Worm (Caenorhabditis elegans) whole organism, L4 larva: ENCODE measurements around the gene gst-27.

Experiments
- D1046.2 ChIP-seq: fragments of 200-800 bp; sonication (Bioruptor generic); IDR thresholded peaks from 2 replicates; pipeline ENCODE4 v1.3.6; 2022; ENCODE audit warnings: missing genetic modification characterization, missing compliant biosample characterization
- R02D3.7 ChIP-seq: fragments of 150-350 bp; sonication (generic microtip); optimal IDR thresholded peaks from 3 replicates; lab custom pipeline; 2014; ENCODE audit warnings: missing biosample characterization, missing genetic modification characterization
- T20F7.1 ChIP-seq: fragments of 200-800 bp; sonication (Bioruptor generic); optimal IDR thresholded peaks from 2 replicates; lab custom pipeline; 2018; ENCODE audit warnings: mild to moderate bottlenecking, missing genetic modification characterization, missing compliant biosample characterization
- T26A8.4 ChIP-seq: fragments of 200-800 bp; sonication (Bioruptor generic); IDR thresholded peaks from 2 replicates; pipeline ENCODE4 v1.3.6; 2022; ENCODE audit warnings: missing genetic modification characterization, missing compliant biosample characterization
- Y105C5A.15 ChIP-seq: fragments of 200-800 bp; sonication (Bioruptor generic); IDR thresholded peaks from 2 replicates; pipeline ENCODE4 v1.3.6; 2022; ENCODE audit warnings: missing genetic modification characterization, missing compliant biosample characterization
- Y48G9A.11 ChIP-seq: fragments of 200-800 bp; sonication (Bioruptor generic); IDR thresholded peaks from 2 replicates; pipeline ENCODE4 v1.3.6; 2022; ENCODE audit warnings: missing genetic modification reagents, missing genetic modification characterization, missing compliant biosample characterization
- Y5F2A.4 ChIP-seq: fragments of 200-800 bp; sonication (Bioruptor generic); optimal IDR thresholded peaks from 2 replicates; lab custom pipeline; 2018; ENCODE audit warnings: mild to moderate bottlenecking, missing genetic modification characterization, missing compliant biosample characterization
- ama-1 ChIP-seq: fragments of 150-350 bp; optimal IDR thresholded peaks from 2 replicates; lab custom pipeline; 2014; ENCODE audit warnings: inconsistent platforms, mixed read lengths
- ceh-28 ChIP-seq: fragments of 150-350 bp; optimal IDR thresholded peaks from 2 replicates; lab custom pipeline; 2014; ENCODE audit warnings: missing biosample characterization, missing genetic modification reagents, missing genetic modification characterization
- ceh-32 ChIP-seq: sonication (generic microtip); optimal IDR thresholded peaks from 2 replicates; lab custom pipeline; 2016; ENCODE audit warnings: mild to moderate bottlenecking, missing genetic modification characterization, missing compliant biosample characterization; ENCODE audit not compliant: poor library complexity
- ces-1 ChIP-seq: fragments of 150-350 bp; sonication (generic microtip); optimal IDR thresholded peaks from 4 replicates; lab custom pipeline; 2014; ENCODE audit warnings: missing biosample characterization, missing genetic modification reagents, missing genetic modification characterization
- ctbp-1 ChIP-seq: fragments of 200-800 bp; sonication (Bioruptor generic); IDR thresholded peaks from 2 replicates; pipeline ENCODE4 v1.3.6; 2022; ENCODE audit warnings: missing genetic modification reagents, missing genetic modification characterization, missing compliant biosample characterization
- daf-12 ChIP-seq: fragments of 150-350 bp; optimal IDR thresholded peaks from 2 replicates; lab custom pipeline; 2014; ENCODE audit warnings: missing biosample characterization, missing genetic modification reagents, missing genetic modification characterization
- daf-16 ChIP-seq, 3 experiments: sonication (generic microtip); optimal IDR thresholded peaks; 2 replicates each; lab custom pipeline; 2016 to 2017; ENCODE audit warnings: missing genetic modification characterization in 3 of 3, missing genetic modification reagents in 3 of 3, mild to moderate bottlenecking in 2 of 3, missing compliant biosample characterization in 2 of 3, missing biosample characterization in 1 of 3, moderate library complexity in 1 of 3
- daf-19 ChIP-seq: fragments of 200-800 bp; sonication (Bioruptor generic); conservative IDR thresholded peaks from 2 replicates; pipeline ENCODE4 v1.3.6; 2022; ENCODE audit warnings: missing genetic modification characterization, missing compliant biosample characterization
- dmd-6 ChIP-seq: fragments of 200-800 bp; sonication (Bioruptor generic); IDR thresholded peaks from 2 replicates; pipeline ENCODE4 v1.3.6; 2022; ENCODE audit warnings: missing genetic modification reagents, missing genetic modification characterization, missing compliant biosample characterization
- dmd-8 ChIP-seq: fragments of 200-800 bp; sonication (Bioruptor generic); IDR thresholded peaks from 2 replicates; pipeline ENCODE4 v1.3.6; 2022; ENCODE audit warnings: missing genetic modification characterization, missing compliant biosample characterization
- dmd-9 ChIP-seq: fragments of 200-800 bp; sonication (Bioruptor generic); IDR thresholded peaks from 2 replicates; pipeline ENCODE4 v1.3.6; 2022; ENCODE audit warnings: missing genetic modification reagents, missing genetic modification characterization, missing compliant biosample characterization
- dpl-1 ChIP-seq: fragments of 150-350 bp; optimal IDR thresholded peaks from 2 replicates; lab custom pipeline; 2014; ENCODE audit warnings: missing biosample characterization, missing genetic modification reagents, missing genetic modification characterization
- egl-27 ChIP-seq: sonication (generic microtip); optimal IDR thresholded peaks from 3 replicates; lab custom pipeline; 2017; ENCODE audit warnings: missing biosample characterization, missing genetic modification reagents, missing genetic modification characterization
- gei-8 ChIP-seq: fragments of 200-800 bp; sonication (Bioruptor generic); optimal IDR thresholded peaks from 2 replicates; lab custom pipeline; 2018; ENCODE audit warnings: mild to moderate bottlenecking, missing genetic modification characterization, missing compliant biosample characterization
- hif-1 ChIP-seq, 2 experiments: sonication (generic microtip); optimal IDR thresholded peaks; 2 replicates each; lab custom pipeline; 2016 to 2017; ENCODE audit warnings: missing compliant biosample characterization in 2 of 2, missing genetic modification characterization in 2 of 2, missing genetic modification reagents in 2 of 2, missing genotype in 2 of 2, mild to moderate bottlenecking in 1 of 2
- hmg-1.1 ChIP-seq: fragments of 200-800 bp; sonication (Bioruptor generic); IDR thresholded peaks from 2 replicates; pipeline ENCODE4 v1.3.6; 2022; ENCODE audit warnings: missing genetic modification reagents, missing genetic modification characterization, missing compliant biosample characterization
- jun-1 ChIP-seq: fragments of 150-350 bp; optimal IDR thresholded peaks from 2 replicates; lab custom pipeline; 2014; ENCODE audit warnings: missing biosample characterization, missing genetic modification reagents, missing genetic modification characterization
- lin-15B ChIP-seq: fragments of 150-350 bp; sonication (generic microtip); optimal IDR thresholded peaks from 3 replicates; lab custom pipeline; 2014; ENCODE audit warnings: missing biosample characterization, missing genetic modification characterization
- lin-38 ChIP-seq: fragments of 200-800 bp; sonication (Bioruptor generic); IDR thresholded peaks from 2 replicates; pipeline ENCODE4 v1.3.6; 2022; ENCODE audit warnings: missing genetic modification reagents, missing genetic modification characterization, missing compliant biosample characterization
- lir-3 ChIP-seq: sonication (generic microtip); optimal IDR thresholded peaks from 2 replicates; lab custom pipeline; 2016; ENCODE audit warnings: mild to moderate bottlenecking, missing genetic modification characterization, missing compliant biosample characterization
- lsy-2 ChIP-seq, 2 experiments: fragments of 150-350 bp in 1 of 2; sonication (generic microtip) in 1 of 2; optimal IDR thresholded peaks; 2 replicates each; lab custom pipeline; 2014 to 2017; ENCODE audit warnings: missing biosample characterization in 2 of 2, missing genetic modification characterization in 2 of 2
- madf-5 ChIP-seq, 2 experiments: fragments of 200-800 bp; sonication (Bioruptor generic); IDR thresholded peaks; 2 replicates each; pipeline ENCODE4 v1.3.6; 2022; ENCODE audit warnings: missing compliant biosample characterization in 2 of 2, missing genetic modification characterization in 2 of 2
- mes-2 ChIP-seq: sonication (generic microtip); optimal IDR thresholded peaks from 2 replicates; lab custom pipeline; 2016; ENCODE audit warnings: missing genotype, mild to moderate bottlenecking, missing genetic modification characterization, missing compliant biosample characterization; ENCODE audit not compliant: poor library complexity, severe bottlenecking
- mxl-3 ChIP-seq: fragments of 200-800 bp; sonication (Bioruptor generic); optimal IDR thresholded peaks from 2 replicates; lab custom pipeline; 2018; ENCODE audit warnings: mild to moderate bottlenecking, missing genetic modification characterization, missing compliant biosample characterization
- nhr-11 ChIP-seq: fragments of 150-350 bp; optimal IDR thresholded peaks from 2 replicates; lab custom pipeline; 2014; ENCODE audit warnings: missing biosample characterization, missing genetic modification characterization
- nhr-111 ChIP-seq: fragments of 200-800 bp; sonication (Bioruptor generic); optimal IDR thresholded peaks from 2 replicates; lab custom pipeline; 2018; ENCODE audit warnings: mild to moderate bottlenecking, missing genetic modification characterization, missing compliant biosample characterization
- nhr-25 ChIP-seq: sonication (generic microtip); optimal IDR thresholded peaks from 2 replicates; lab custom pipeline; 2017; ENCODE audit warnings: missing genetic modification characterization, mild to moderate bottlenecking, missing compliant biosample characterization, antibody characterized with exemption, moderate library complexity, borderline replicate concordance; ENCODE audit not compliant: insufficient read depth
- nhr-28 ChIP-seq: fragments of 150-350 bp; optimal IDR thresholded peaks from 2 replicates; lab custom pipeline; 2014; ENCODE audit warnings: missing biosample characterization, missing genetic modification characterization
- nhr-41 ChIP-seq: fragments of 200-800 bp; sonication (Bioruptor generic); IDR thresholded peaks from 2 replicates; pipeline ENCODE4 v1.3.6; 2022; ENCODE audit warnings: missing genetic modification reagents, missing genetic modification characterization, missing compliant biosample characterization
- nhr-42 ChIP-seq: fragments of 200-800 bp; sonication (Bioruptor generic); IDR thresholded peaks from 2 replicates; pipeline ENCODE4 v1.3.6; 2022; ENCODE audit warnings: missing genetic modification characterization, missing compliant biosample characterization
- nhr-6 ChIP-seq: fragments of 150-350 bp; optimal IDR thresholded peaks from 2 replicates; lab custom pipeline; 2014; ENCODE audit warnings: missing biosample characterization, missing genetic modification characterization
- nhr-76 ChIP-seq: fragments of 150-350 bp; optimal IDR thresholded peaks from 2 replicates; lab custom pipeline; 2014; ENCODE audit warnings: missing biosample characterization, missing genetic modification characterization
- rbr-2 ChIP-seq: sonication (generic microtip); optimal IDR thresholded peaks from 2 replicates; lab custom pipeline; 2016; ENCODE audit warnings: missing genotype, missing genetic modification characterization, missing compliant biosample characterization
- sdz-12 ChIP-seq: fragments of 200-800 bp; sonication (Bioruptor generic); optimal IDR thresholded peaks from 2 replicates; lab custom pipeline; 2018; ENCODE audit warnings: mild to moderate bottlenecking, missing genetic modification characterization, missing compliant biosample characterization
- snpc-1.2 ChIP-seq: fragments of 200-800 bp; sonication (Bioruptor generic); IDR thresholded peaks from 2 replicates; pipeline ENCODE4 v1.3.6; 2022; ENCODE audit warnings: missing genetic modification reagents, missing genetic modification characterization, missing compliant biosample characterization
- unc-130 ChIP-seq: sonication (generic microtip); optimal IDR thresholded peaks from 2 replicates; lab custom pipeline; 2016; ENCODE audit warnings: missing genetic modification reagents, missing genetic modification characterization, missing compliant biosample characterization
- unc-39 ChIP-seq: sonication (generic microtip); optimal IDR thresholded peaks from 2 replicates; lab custom pipeline; 2017; ENCODE audit warnings: missing biosample characterization, missing genetic modification characterization
- zag-1 ChIP-seq: fragments of 150-350 bp; optimal IDR thresholded peaks from 2 replicates; lab custom pipeline; 2014; ENCODE audit warnings: missing biosample characterization, missing genetic modification characterization
- zfp-2 ChIP-seq: sonication (generic microtip); optimal IDR thresholded peaks from 2 replicates; lab custom pipeline; 2016; ENCODE audit warnings: mild to moderate bottlenecking, missing genetic modification characterization, missing compliant biosample characterization
- ztf-11 ChIP-seq: fragments of 150-350 bp; optimal IDR thresholded peaks from 2 replicates; lab custom pipeline; 2014; ENCODE audit warnings: missing biosample characterization, missing genetic modification characterization

Gene gst-27

ce11 chrII:15124193-15124592 is 41.3 kb downstream of the gst-27 start, which contains the start of gene Y53F4B.23:
Gene Y53F4B.23 (plus strand): TSS chrII:15124504.
- TF ChIP-seq daf-19 (GFP tag; lab: Robert Waterston, UW) (no peak), nhr-28 (tag; lab: Kevin White, UChicago) (peak; percentile 93), ceh-28 (tag; lab: Kevin White, UChicago) (no peak)

DNA sequence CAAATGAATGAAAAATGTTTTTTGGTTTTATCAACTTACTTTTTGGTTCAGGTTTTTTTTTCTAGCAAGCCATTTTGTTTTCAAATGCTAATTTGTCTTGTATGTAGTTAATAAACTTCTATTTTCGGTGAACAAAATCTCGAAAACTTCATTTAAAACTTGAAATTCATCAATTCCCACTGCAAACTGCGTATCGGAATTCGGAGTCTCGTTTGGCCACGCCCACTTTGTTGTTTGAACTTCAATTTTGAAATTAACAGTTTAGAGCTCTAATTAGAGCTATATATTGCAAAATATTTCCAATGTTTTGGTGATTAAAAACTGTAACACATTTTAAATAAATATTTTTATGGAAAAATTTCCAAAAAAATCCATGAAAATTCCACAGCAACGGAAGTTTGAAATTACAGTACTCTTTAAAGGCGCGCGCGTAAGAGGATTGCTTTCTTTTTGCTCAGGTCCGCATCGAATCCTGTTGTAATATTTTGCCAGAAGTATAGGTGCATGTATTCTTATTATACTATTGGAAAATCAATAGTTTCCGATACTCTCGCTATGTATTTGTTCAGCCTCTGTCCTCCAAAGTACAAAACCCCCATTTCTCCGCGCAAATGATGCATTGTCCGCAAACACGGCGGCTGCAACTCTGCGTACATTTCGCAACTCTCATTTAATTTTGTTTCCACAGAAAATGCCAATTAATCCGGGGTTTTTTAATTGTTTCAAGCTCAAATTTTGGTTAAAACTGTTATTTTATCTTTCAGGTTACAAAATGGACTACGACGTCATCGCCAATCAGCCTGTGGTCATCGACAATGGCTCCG is 45.8 kb downstream of the gst-27 start, which contains the start of gene arp-1:
arp-1 (plus strand) TSS at position 765 of the 824 bp plus-strand sequence.
- TF ChIP-seq jun-1 (tag; lab: Kevin White, UChicago): no peak
- TF ChIP-seq daf-16 (GFP tag; optimal IDR thresholded peaks at IDR 0.05; lab: Kevin White, UChicago): no peak
- TF ChIP-seq daf-16 (tag; optimal IDR thresholded peaks at IDR 0.05; lab: Kevin White, UChicago): peak; percentile 9
- TF ChIP-seq Y48G9A.11 (GFP tag; lab: Robert Waterston, UW): peak; percentile 80
- no peak for TF ChIP-seq daf-12 (tag; lab: Kevin White, UChicago)
- TF ChIP-seq Y105C5A.15 (GFP tag; lab: Robert Waterston, UW): no peak
- no peak for TF ChIP-seq snpc-1.2 (GFP tag; lab: Robert Waterston, UW)
- no peak for TF ChIP-seq hif-1 (tag; optimal IDR thresholded peaks at IDR 0.05; lab: Kevin White, UChicago)
- TF ChIP-seq ceh-28 (tag; lab: Kevin White, UChicago): no peak
- no peak for TF ChIP-seq R02D3.7
- peak; percentile 27 for TF ChIP-seq nhr-25 (tag; lab: Kevin White, UChicago)
- no peak for TF ChIP-seq ceh-32 (tag; lab: Kevin White, UChicago)
- no peak for TF ChIP-seq dmd-9 (GFP tag; lab: Robert Waterston, UW)
- TF ChIP-seq rbr-2 (tag; lab: Kevin White, UChicago): peak; percentile 14
- TF ChIP-seq sdz-12: no peak
- TF ChIP-seq ama-1 (lab: Kevin White, UChicago): no peak
- TF ChIP-seq lin-38 (GFP tag; lab: Robert Waterston, UW): peak; percentile 32; the same call in 1 of the 2 replicates
- TF ChIP-seq nhr-41 (GFP tag; lab: Robert Waterston, UW): no peak
- peak; percentile 60 for TF ChIP-seq hmg-1.1 (GFP tag; lab: Robert Waterston, UW)
- TF ChIP-seq nhr-28 (tag; lab: Kevin White, UChicago): peak; percentile 68
- TF ChIP-seq nhr-6: no peak
- TF ChIP-seq lin-15B (tag; lab: Kevin White, UChicago): no peak
- no peak for TF ChIP-seq zag-1 (tag; lab: Kevin White, UChicago)
- no peak for TF ChIP-seq Y5F2A.4
- TF ChIP-seq zfp-2 (tag; lab: Kevin White, UChicago): no peak
- TF ChIP-seq dpl-1: peak; percentile 57
- TF ChIP-seq T20F7.1 (GFP tag; lab: Kevin White, UChicago): peak; percentile 89
- no peak for TF ChIP-seq gei-8 (GFP tag; lab: Kevin White, UChicago)
- TF ChIP-seq nhr-111: no peak
- TF ChIP-seq nhr-11: no peak
- no peak for TF ChIP-seq egl-27 (tag; lab: Kevin White, UChicago)
- no peak for TF ChIP-seq ctbp-1 (GFP tag; lab: Robert Waterston, UW)
- peak; percentile 19 to 68 for TF ChIP-seq lsy-2 (tag; optimal IDR thresholded peaks at IDR 0.05; lab: Kevin White, UChicago)
- no peak for TF ChIP-seq lir-3 (tag; lab: Kevin White, UChicago)
- no peak for TF ChIP-seq ces-1 (GFP tag; lab: Kevin White, UChicago)
- TF ChIP-seq ztf-11 (tag; lab: Kevin White, UChicago): no peak
- TF ChIP-seq nhr-76 (tag; lab: Kevin White, UChicago): no peak
- 0 out of 2 replicates have a peak, but pooled peaks have one; percentile 7 for TF ChIP-seq dmd-6 (GFP tag; lab: Robert Waterston, UW)
- peak; percentile 67 for TF ChIP-seq mes-2 (tag; lab: Kevin White, UChicago)
- TF ChIP-seq D1046.2 (GFP tag; lab: Robert Waterston, UW): no peak
- no peak for TF ChIP-seq unc-130
- TF ChIP-seq T26A8.4 (GFP tag; lab: Robert Waterston, UW): 0 out of 2 replicates have a peak, but pooled peaks have one; percentile 10
- TF ChIP-seq nhr-42: no peak
- TF ChIP-seq mxl-3: no peak
- no peak for TF ChIP-seq madf-5 (GFP tag; IDR thresholded peaks at IDR 0.05; lab: Robert Waterston, UW)
- no peak for TF ChIP-seq dmd-8 (GFP tag; lab: Robert Waterston, UW)
- no peak for TF ChIP-seq unc-39 (tag; lab: Kevin White, UChicago)
